Worm (Caenorhabditis elegans) whole organism, young adult: Measurements from ENCODE around the gene Y51H7C.9.
A peak's percentile ranks its signal among the peaks of the same experiment; 100 is the strongest.

Source experiments
- B0019.2 ChIP-seq: fragments of 200-800 bp; sonication (Bioruptor generic); conservative IDR thresholded peaks from 2 replicates; pipeline ENCODE4 v1.3.6; 2022; ENCODE audit warnings: missing genetic modification reagents, missing genetic modification characterization, missing compliant biosample characterization
- B0261.1 ChIP-seq: sonication (generic microtip); optimal IDR thresholded peaks from 2 replicates; lab custom pipeline; 2016; ENCODE audit warnings: mild to moderate bottlenecking, missing genetic modification characterization, moderate library complexity, missing compliant biosample characterization
- B0336.3 ChIP-seq: fragments of 200-800 bp; sonication (Bioruptor generic); IDR thresholded peaks from 2 replicates; pipeline ENCODE4 v1.3.6; 2022; ENCODE audit warnings: missing genetic modification characterization, missing compliant biosample characterization
- C17E4.6 ChIP-seq: fragments of 200-800 bp; sonication (Bioruptor generic); IDR thresholded peaks from 2 replicates; pipeline ENCODE4 v1.3.6; 2022; ENCODE audit warnings: missing genetic modification reagents, missing genetic modification characterization, missing compliant biosample characterization
- D2030.7 ChIP-seq: fragments of 200-800 bp; sonication (Bioruptor generic); IDR thresholded peaks from 2 replicates; pipeline ENCODE4 v1.3.6; 2022; ENCODE audit warnings: missing genetic modification reagents, missing genetic modification characterization, missing compliant biosample characterization
- F22D6.2 ChIP-seq: sonication (generic microtip); optimal IDR thresholded peaks from 2 replicates; lab custom pipeline; 2016; ENCODE audit warnings: mild to moderate bottlenecking, missing genetic modification characterization, missing compliant biosample characterization
- F33H1.4 ChIP-seq: fragments of 200-800 bp; sonication (Bioruptor generic); IDR thresholded peaks from 2 replicates; pipeline ENCODE4 v1.3.6; 2022; ENCODE audit warnings: missing genetic modification reagents, missing genetic modification characterization, missing compliant biosample characterization
- F37B4.10 ChIP-seq: fragments of 200-800 bp; sonication (Bioruptor generic); IDR thresholded peaks from 2 replicates; pipeline ENCODE4 v1.3.6; 2022; ENCODE audit warnings: missing genetic modification characterization, missing compliant biosample characterization
- Y53F4B.3 ChIP-seq: fragments of 200-800 bp; sonication (Bioruptor generic); IDR thresholded peaks from 2 replicates; pipeline ENCODE4 v1.3.6; 2022; ENCODE audit warnings: missing genetic modification reagents, missing genetic modification characterization, missing compliant biosample characterization
- ZK185.1 ChIP-seq: sonication (generic microtip); optimal IDR thresholded peaks from 2 replicates; lab custom pipeline; 2016; ENCODE audit warnings: mild to moderate bottlenecking, missing genetic modification characterization, missing compliant biosample characterization; ENCODE audit not compliant: poor library complexity, severe bottlenecking
- athp-1 ChIP-seq: sonication (generic microtip); optimal IDR thresholded peaks from 2 replicates; lab custom pipeline; 2017; ENCODE audit warnings: mild to moderate bottlenecking, missing genetic modification characterization, missing compliant biosample characterization
- attf-5 ChIP-seq: fragments of 200-800 bp; sonication (Bioruptor generic); optimal IDR thresholded peaks from 2 replicates; lab custom pipeline; 2018; ENCODE audit warnings: mild to moderate bottlenecking, missing genetic modification characterization, missing compliant biosample characterization
- chd-7 ChIP-seq: sonication (generic microtip); optimal IDR thresholded peaks from 2 replicates; lab custom pipeline; 2016; ENCODE audit warnings: mild to moderate bottlenecking, missing genetic modification characterization, moderate library complexity, missing compliant biosample characterization
- die-1 ChIP-seq: sonication (generic microtip); optimal IDR thresholded peaks from 2 replicates; lab custom pipeline; 2016; ENCODE audit warnings: missing genotype, mild to moderate bottlenecking, missing genetic modification characterization, missing compliant biosample characterization
- efl-1 ChIP-seq: fragments of 150-350 bp; optimal IDR thresholded peaks from 2 replicates; lab custom pipeline; 2014; ENCODE audit warnings: missing biosample characterization, missing genetic modification reagents, missing genetic modification characterization
- egl-18 ChIP-seq: fragments of 200-800 bp; sonication (Bioruptor generic); IDR thresholded peaks from 2 replicates; pipeline ENCODE4 v1.3.6; 2022; ENCODE audit warnings: missing genetic modification reagents, missing genetic modification characterization, missing compliant biosample characterization
- egrh-3 ChIP-seq: fragments of 200-800 bp; sonication (Bioruptor generic); IDR thresholded peaks from 2 replicates; pipeline ENCODE4 v1.3.6; 2022; ENCODE audit warnings: missing genetic modification reagents, missing genetic modification characterization, missing compliant biosample characterization
- hmg-1.2 ChIP-seq: fragments of 200-800 bp; sonication (Bioruptor generic); IDR thresholded peaks from 2 replicates; pipeline ENCODE4 v1.3.6; 2022; ENCODE audit warnings: missing genetic modification reagents, missing genetic modification characterization, missing compliant biosample characterization
- hrde-1 ChIP-seq: sonication (generic microtip); optimal IDR thresholded peaks from 2 replicates; lab custom pipeline; 2016; ENCODE audit warnings: missing genetic modification characterization, mild to moderate bottlenecking, missing compliant biosample characterization, moderate library complexity, missing genotype, missing genetic modification reagents, borderline replicate concordance
- lin-26 ChIP-seq: fragments of 200-800 bp; sonication (Bioruptor generic); IDR thresholded peaks from 2 replicates; pipeline ENCODE4 v1.3.6; 2022; ENCODE audit warnings: missing genetic modification reagents, missing genetic modification characterization, missing compliant biosample characterization
- madf-6 ChIP-seq: fragments of 200-800 bp; sonication (Bioruptor generic); IDR thresholded peaks from 2 replicates; pipeline ENCODE4 v1.3.6; 2022; ENCODE audit warnings: missing genetic modification reagents, missing genetic modification characterization, missing compliant biosample characterization
- nhr-120 ChIP-seq: fragments of 200-800 bp; sonication (Bioruptor generic); IDR thresholded peaks from 2 replicates; pipeline ENCODE4 v1.3.6; 2022; ENCODE audit warnings: missing genetic modification characterization, missing compliant biosample characterization
- nhr-179 ChIP-seq: sonication (generic microtip); optimal IDR thresholded peaks from 2 replicates; lab custom pipeline; 2016; ENCODE audit warnings: mild to moderate bottlenecking, missing genetic modification characterization, missing compliant biosample characterization
- nhr-80 ChIP-seq: sonication (generic microtip); optimal IDR thresholded peaks from 2 replicates; lab custom pipeline; 2016; ENCODE audit warnings: missing genetic modification characterization, missing compliant biosample characterization
- sea-2 ChIP-seq: fragments of 200-800 bp; sonication (Bioruptor generic); IDR thresholded peaks from 2 replicates; pipeline ENCODE4 v1.3.6; 2022; ENCODE audit warnings: missing genetic modification characterization, missing compliant biosample characterization
- snpc-1.1 ChIP-seq: sonication (generic microtip); optimal IDR thresholded peaks from 2 replicates; lab custom pipeline; 2017; ENCODE audit warnings: missing genetic modification characterization, mild to moderate bottlenecking, missing compliant biosample characterization, antibody characterized with exemption, moderate library complexity, missing genotype, missing genetic modification reagents; ENCODE audit not compliant: insufficient read depth
- somi-1 ChIP-seq: fragments of 200-800 bp; sonication (Bioruptor generic); optimal IDR thresholded peaks from 2 replicates; lab custom pipeline; 2018; ENCODE audit warnings: mild to moderate bottlenecking, missing genetic modification characterization, missing compliant biosample characterization
- tlf-1 ChIP-seq: fragments of 200-800 bp; sonication (Bioruptor generic); optimal IDR thresholded peaks from 2 replicates; lab custom pipeline; 2018; ENCODE audit warnings: mild to moderate bottlenecking, missing genetic modification characterization, missing compliant biosample characterization
- zfh-2 ChIP-seq: fragments of 200-800 bp; sonication (Bioruptor generic); conservative IDR thresholded peaks from 2 replicates; pipeline ENCODE4 v1.3.6; 2022; ENCODE audit warnings: missing genetic modification reagents, missing genetic modification characterization, missing compliant biosample characterization
- ztf-26 ChIP-seq: sonication (generic microtip); optimal IDR thresholded peaks from 2 replicates; lab custom pipeline; 2017; ENCODE audit warnings: missing genetic modification characterization, missing compliant biosample characterization
- ztf-28 ChIP-seq: fragments of 200-800 bp; sonication (Bioruptor generic); IDR thresholded peaks from 2 replicates; pipeline ENCODE4 v1.3.6; 2022; ENCODE audit warnings: missing genetic modification reagents, missing genetic modification characterization, missing compliant biosample characterization

The Y51H7C.9 gene

DNA sequence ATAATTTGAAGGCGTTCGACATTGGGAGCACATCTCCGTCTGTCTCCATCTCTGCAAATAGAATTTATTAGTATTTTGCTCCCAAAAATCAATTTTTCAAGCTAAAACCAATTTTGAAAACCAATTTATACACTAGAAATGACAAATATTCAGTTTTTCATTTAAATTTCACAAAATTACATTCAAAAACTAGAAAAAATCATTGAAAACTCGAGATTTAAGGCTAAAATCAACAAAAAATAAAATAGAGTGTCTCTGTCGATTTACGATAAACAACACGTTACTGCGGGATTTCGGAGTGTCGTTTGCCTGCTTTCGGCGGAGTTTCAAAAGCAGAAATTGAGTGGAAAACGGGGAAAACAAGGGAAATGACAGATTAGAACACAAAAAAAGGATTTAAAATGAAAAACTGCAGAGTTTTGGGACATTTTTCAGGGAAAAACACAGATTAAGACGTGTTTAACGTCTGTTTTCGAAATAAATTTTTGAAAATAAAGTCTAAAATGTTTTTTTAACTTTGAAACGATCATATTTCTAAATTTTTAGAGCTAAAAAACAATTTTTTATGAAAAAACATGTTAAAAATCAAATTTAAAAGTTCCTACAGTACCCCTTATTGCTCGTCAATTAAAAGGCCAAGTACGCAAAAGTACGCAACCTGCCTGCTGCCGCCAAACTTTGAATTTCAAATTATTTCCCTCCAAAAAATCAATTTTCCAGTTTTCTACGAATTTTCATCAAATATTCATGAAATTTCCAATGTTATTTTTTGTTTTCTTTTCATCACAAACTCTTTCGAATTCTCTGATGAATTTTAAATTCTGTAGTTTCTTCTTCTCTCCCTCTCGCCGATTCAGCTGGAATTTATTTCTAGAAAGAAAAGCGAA, 26.4 kb upstream of the Y51H7C.9 start, which contains the start of gene nol-6 (continued):
- TF ChIP-seq lin-26 = no peak

DNA sequence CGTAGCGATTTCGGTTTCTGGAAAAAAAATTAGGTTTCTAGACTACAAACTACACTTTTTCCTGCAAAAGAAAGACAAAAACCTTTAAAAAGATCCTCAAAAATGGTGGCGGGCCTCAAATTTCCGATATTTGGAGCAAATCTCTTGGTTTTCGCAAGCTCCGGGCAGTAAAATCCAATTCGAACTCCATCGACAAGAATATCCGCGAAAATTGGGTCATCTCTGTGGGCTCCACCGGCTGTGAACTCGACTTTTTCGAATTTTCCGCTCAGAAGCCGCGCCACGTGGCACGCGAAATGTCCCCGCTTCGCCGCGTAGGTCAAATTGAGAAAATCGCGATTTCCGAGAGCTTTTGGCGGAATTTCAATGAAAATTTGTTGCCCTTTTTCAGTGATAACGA, 25.4 kb upstream of the Y51H7C.9 start:
- TF ChIP-seq ztf-26 = no peak
- peak; percentile 45 for TF ChIP-seq zfh-2 (GFP tag; lab: Robert Waterston, UW)

DNA sequence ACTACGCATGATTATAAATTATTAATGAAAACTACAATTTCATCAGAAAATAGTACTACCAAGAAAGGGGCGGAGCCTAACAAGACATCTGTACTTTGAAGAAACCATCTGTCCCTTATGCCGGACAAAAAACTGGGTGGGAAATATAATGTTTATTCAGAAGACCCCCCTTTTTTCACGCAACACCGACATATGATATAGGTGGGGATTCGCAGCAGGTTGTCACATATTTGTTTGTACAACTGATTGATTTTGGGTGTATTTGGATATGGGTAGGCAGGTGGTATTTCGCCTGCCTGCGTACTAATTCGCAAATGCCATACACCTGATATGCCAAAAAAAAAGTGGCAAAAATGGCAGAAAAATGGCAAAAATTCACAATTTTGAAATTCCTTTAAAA, 12.4 kb upstream of the Y51H7C.9 start, which contains the start of gene Y51H7C.10:
Gene Y51H7C.10 (minus strand): TSS at position 101 of the 400 bp plus-strand sequence.
- TF ChIP-seq Y53F4B.3 (GFP tag; lab: Robert Waterston, UW) (no peak), die-1 (tag; lab: Kevin White, UChicago) (no peak), B0336.3 (GFP tag; lab: Robert Waterston, UW) (no peak), D2030.7 (GFP tag; lab: Robert Waterston, UW) (no peak), sea-2 (GFP tag; lab: Robert Waterston, UW) (no peak), nhr-120 (GFP tag; lab: Robert Waterston, UW) (no peak), nhr-179 (tag; lab: Kevin White, UChicago) (no peak), nhr-80 (tag; lab: Kevin White, UChicago) (no peak), snpc-1.1 (tag; lab: Kevin White, UChicago) (no peak)
- TF ChIP-seq, all 124 proteins: peak for 0

DNA sequence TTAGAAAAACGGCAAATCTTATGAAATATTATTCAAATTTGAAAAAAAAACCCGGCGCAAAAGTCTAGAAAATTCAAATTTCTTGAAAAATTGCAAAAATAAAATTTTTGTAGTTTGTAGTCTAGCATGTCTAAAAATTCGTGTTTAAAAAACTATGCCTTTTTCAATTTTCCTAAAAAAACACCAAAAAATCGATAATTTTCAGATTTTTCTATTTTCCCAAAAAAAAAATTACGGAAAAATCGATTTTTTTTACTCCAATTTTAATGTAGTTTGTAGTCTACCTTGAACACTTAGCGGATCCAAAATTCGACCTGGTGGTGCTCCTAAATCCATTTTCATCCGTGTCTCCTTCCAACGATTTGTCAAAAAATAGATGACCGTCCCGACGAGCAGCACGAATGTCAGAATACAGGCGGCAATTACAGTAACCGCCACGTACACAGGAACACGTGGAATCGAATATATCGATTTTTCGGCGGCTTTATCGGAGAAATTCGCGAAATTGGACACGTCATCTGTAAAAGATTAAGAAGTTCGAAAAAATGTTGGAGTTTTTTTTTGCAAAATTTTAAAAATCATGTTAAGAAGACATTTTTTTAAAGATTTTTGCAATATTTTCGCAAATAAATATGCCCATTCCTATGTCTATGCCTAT, 9.7 kb upstream of the Y51H7C.9 start:
- TF ChIP-seq ZK185.1 (tag; lab: Kevin White, UChicago) (no peak), F37B4.10 (no peak), B0019.2 (GFP tag; lab: Robert Waterston, UW) (no peak)
- TF ChIP-seq, all 124 proteins: peak for 0

DNA sequence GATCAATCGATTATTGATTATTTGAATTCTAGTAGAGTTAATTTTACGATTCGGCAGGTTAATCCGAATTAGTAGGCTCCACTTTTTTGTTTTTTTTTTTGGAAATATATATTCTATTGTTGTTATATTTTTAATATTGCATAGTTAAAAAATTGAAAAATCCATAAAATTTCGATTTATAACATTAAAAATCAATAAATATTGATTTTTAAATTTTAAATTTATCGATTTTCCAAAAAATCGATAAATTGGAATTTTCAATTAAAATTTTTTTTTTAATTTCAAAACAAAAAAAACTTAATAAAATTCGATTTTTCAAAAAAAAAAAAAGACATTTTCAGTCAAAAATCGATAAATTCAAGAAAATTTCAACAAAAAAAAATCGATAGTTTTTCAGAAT, 8.7 kb upstream of the Y51H7C.9 start:
- TF ChIP-seq C17E4.6 (GFP tag; lab: Robert Waterston, UW) (no peak), athp-1 (tag; lab: Kevin White, UChicago) (no peak), efl-1 (GFP tag; lab: Kevin White, UChicago) (no peak), attf-5 (GFP tag; lab: Kevin White, UChicago) (no peak)

DNA sequence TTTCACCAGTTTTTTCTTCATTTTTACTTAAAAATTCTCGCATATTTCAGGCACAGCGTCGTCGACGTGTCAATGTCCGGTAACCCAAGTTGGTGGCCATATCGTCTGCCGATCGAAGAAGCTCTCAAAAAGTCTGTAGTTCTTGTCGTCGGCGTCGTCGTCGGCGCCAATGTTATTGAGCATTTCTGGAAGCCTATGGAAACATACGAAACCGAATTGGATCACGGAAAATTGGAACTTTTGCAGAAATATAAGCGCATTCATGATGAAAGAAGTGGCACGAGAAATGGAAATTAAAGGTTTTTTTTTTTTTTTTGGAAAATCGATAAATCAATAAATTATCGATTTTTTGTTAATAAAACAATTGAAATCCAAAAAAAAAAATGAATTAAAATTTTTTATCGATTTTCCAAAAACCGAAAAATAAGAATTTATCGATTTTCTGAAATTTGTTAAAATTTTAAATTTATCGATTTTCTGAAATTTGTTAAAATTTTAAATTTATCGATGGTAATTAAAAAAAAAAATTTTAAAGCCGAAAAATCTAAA, 1.2 kb upstream of the Y51H7C.9 start, which contains the start of gene alkb-1:
Gene alkb-1 (plus strand): TSS at position 51 of the 549 bp plus-strand sequence.
- TF ChIP-seq egrh-3 (GFP tag; lab: Robert Waterston, UW) (no peak), hmg-1.2 (no peak), ztf-28 (GFP tag; lab: Robert Waterston, UW) (no peak), madf-6 (GFP tag; lab: Robert Waterston, UW) (no peak), somi-1 (GFP tag; lab: Kevin White, UChicago) (no peak), egl-18 (GFP tag; lab: Robert Waterston, UW) (no peak), B0261.1 (tag; lab: Kevin White, UChicago) (no peak), chd-7 (tag; lab: Kevin White, UChicago) (no peak), hrde-1 (no peak), F33H1.4 (GFP tag; lab: Robert Waterston, UW) (no peak), F22D6.2 (tag; lab: Kevin White, UChicago) (no peak), tlf-1 (GFP tag; lab: Kevin White, UChicago) (no peak)
